Worm (Caenorhabditis elegans) whole organism, L4 larva: Measurements from ENCODE around the gene R11D1.7.

ENCODE experiments used
- ZK337.2 ChIP-seq: fragments of 200-800 bp; sonication (Bioruptor generic); IDR thresholded peaks from 2 replicates; pipeline ENCODE4 v1.3.6; 2022; ENCODE audit warnings: missing genetic modification reagents, missing genetic modification characterization, missing compliant biosample characterization
- ZK546.5 ChIP-seq, 2 experiments: sonication (generic microtip); optimal IDR thresholded peaks; 2 replicates each; lab custom pipeline; 2017; ENCODE audit warnings: missing biosample characterization in 2 of 2, missing genetic modification characterization in 2 of 2
- ceh-28 ChIP-seq: fragments of 150-350 bp; optimal IDR thresholded peaks from 2 replicates; lab custom pipeline; 2014; ENCODE audit warnings: missing biosample characterization, missing genetic modification reagents, missing genetic modification characterization
- ceh-82 ChIP-seq: sonication (generic microtip); optimal IDR thresholded peaks from 2 replicates; lab custom pipeline; 2017; ENCODE audit warnings: missing biosample characterization, missing genetic modification characterization
- ces-1 ChIP-seq: fragments of 150-350 bp; sonication (generic microtip); optimal IDR thresholded peaks from 4 replicates; lab custom pipeline; 2014; ENCODE audit warnings: missing biosample characterization, missing genetic modification reagents, missing genetic modification characterization
- egl-43 ChIP-seq: fragments of 200-800 bp; sonication (Bioruptor generic); IDR thresholded peaks from 2 replicates; pipeline ENCODE4 v1.3.6; 2022; ENCODE audit warnings: missing genetic modification reagents, missing genetic modification characterization, missing compliant biosample characterization
- lin-13 ChIP-seq: fragments of 150-350 bp; optimal IDR thresholded peaks from 2 replicates; lab custom pipeline; 2014; ENCODE audit warnings: missing biosample characterization, missing genetic modification reagents, missing genetic modification characterization
- lin-29 ChIP-seq: fragments of 200-800 bp; sonication (Bioruptor generic); IDR thresholded peaks from 2 replicates; pipeline ENCODE4 v1.3.6; 2022; ENCODE audit warnings: missing genetic modification reagents, missing genetic modification characterization, missing compliant biosample characterization
- lin-39 ChIP-seq: fragments of 150-350 bp; optimal IDR thresholded peaks from 2 replicates; lab custom pipeline; 2014; ENCODE audit warnings: missing biosample characterization, missing genetic modification reagents, missing genetic modification characterization
- nhr-11 ChIP-seq: fragments of 150-350 bp; optimal IDR thresholded peaks from 2 replicates; lab custom pipeline; 2014; ENCODE audit warnings: missing biosample characterization, missing genetic modification characterization
- nhr-25 ChIP-seq: sonication (generic microtip); optimal IDR thresholded peaks from 2 replicates; lab custom pipeline; 2017; ENCODE audit warnings: missing genetic modification characterization, mild to moderate bottlenecking, missing compliant biosample characterization, antibody characterized with exemption, moderate library complexity, borderline replicate concordance; ENCODE audit not compliant: insufficient read depth
- nhr-77 ChIP-seq: fragments of 150-350 bp; optimal IDR thresholded peaks from 2 replicates; lab custom pipeline; 2014; ENCODE audit warnings: missing biosample characterization, missing genetic modification characterization
- pha-4 ChIP-seq, 2 experiments: fragments of 150-350 bp in 1 of 2; fragments of 200-800 bp in 1 of 2; sonication (Bioruptor generic) in 1 of 2; IDR thresholded peaks in 1 of 2; optimal IDR thresholded peaks in 1 of 2; 2 replicates each; pipeline versions ENCODE4 v1.3.6 to Lab custom; 2014 to 2022; ENCODE audit warnings: missing genetic modification characterization in 2 of 2, missing genetic modification reagents in 2 of 2, missing biosample characterization in 1 of 2, missing compliant biosample characterization in 1 of 2
- saeg-2 ChIP-seq: fragments of 200-800 bp; sonication (Bioruptor generic); IDR thresholded peaks from 2 replicates; pipeline ENCODE4 v1.3.6; 2022; ENCODE audit warnings: missing genetic modification reagents, missing genetic modification characterization, missing compliant biosample characterization

DNA sequence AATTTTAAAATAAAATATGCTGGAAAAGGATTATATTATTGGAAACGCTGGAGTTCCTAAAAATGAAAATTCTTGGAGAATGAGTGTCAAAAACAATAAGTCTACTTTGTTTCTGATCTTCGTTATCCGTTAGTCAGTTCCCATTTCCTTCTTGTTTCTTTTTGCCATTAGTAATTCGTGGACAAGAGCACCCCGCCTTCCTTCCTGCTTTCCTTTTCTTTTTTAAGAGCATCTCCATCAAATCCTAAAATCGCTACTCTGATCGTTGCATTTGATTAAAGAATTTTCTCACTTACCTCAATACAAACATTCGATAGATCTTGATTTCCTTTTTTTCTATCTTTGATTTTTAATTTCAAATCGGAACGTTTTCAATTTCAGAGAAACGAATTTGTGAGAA, 40.0 kb upstream of the R11D1.7 start, which contains the start of gene frpr-15:
- no peak for TF ChIP-seq pha-4 (GFP tag; IDR thresholded peaks at IDR 0.05; lab: Robert Waterston, UW)
- no peak for TF ChIP-seq pha-4 (tag; optimal IDR thresholded peaks at IDR 0.05; lab: Kevin White, UChicago)
- TF ChIP-seq lin-13 (GFP tag; lab: Kevin White, UChicago), result no peak
- TF ChIP-seq egl-43 (GFP tag; lab: Robert Waterston, UW), result no peak
- no peak for TF ChIP-seq ZK546.5 (tag; optimal IDR thresholded peaks at IDR 0.05; lab: Kevin White, UChicago)
- no peak for TF ChIP-seq nhr-25 (tag; lab: Kevin White, UChicago)
- TF ChIP-seq ceh-28, result no peak
- no peak for TF ChIP-seq lin-39 (tag; lab: Kevin White, UChicago)
- no peak for TF ChIP-seq saeg-2 (GFP tag; lab: Robert Waterston, UW)
- TF ChIP-seq ceh-82 (tag; lab: Kevin White, UChicago), result no peak
- no peak for TF ChIP-seq nhr-11 (tag; lab: Kevin White, UChicago)
- no peak for TF ChIP-seq nhr-77 (tag; lab: Kevin White, UChicago)
- no peak for TF ChIP-seq ZK337.2 (GFP tag; lab: Robert Waterston, UW)
- TF ChIP-seq ces-1 (GFP tag; lab: Kevin White, UChicago), result no peak
- TF ChIP-seq lin-29 (GFP tag; lab: Robert Waterston, UW), result no peak
